Worm (Caenorhabditis elegans): ENCODE data around the gene ifas-3.

ifas-3 gene

DNA sequence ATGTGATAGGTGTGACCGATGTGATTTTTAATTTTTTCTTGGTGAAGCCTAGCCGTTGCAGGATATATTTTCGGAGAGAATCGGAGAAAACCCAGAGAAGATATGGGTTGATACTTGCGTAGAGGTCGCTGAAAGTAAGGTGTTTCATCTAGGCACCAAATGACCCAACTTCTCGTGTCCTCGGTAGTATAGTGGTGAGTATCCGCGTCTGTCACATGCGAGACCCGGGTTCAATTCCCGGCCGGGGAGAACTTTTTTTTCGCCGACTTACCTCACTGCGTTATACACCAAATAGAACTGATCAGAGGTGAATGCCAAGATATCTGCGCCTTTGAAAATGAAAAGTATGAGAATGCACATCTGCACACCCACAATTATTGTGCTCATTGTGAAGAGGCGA, 18.9 kb downstream of the ifas-3 start:
- peak; percentile 22 for TF ChIP-seq sptf-1 (tag; optimal IDR thresholded peaks at IDR 0.05)
- peak; percentile 4 for TF ChIP-seq lin-32 (GFP tag; optimal IDR thresholded peaks at IDR 0.05)
- no peak for TF ChIP-seq flh-1 (GFP tag; optimal IDR thresholded peaks at IDR 0.05)
- TF ChIP-seq pha-4 (tag; optimal IDR thresholded peaks at IDR 0.05), result no peak
- TF ChIP-seq nhr-12 (tag; optimal IDR thresholded peaks at IDR 0.05), result no peak
- TF ChIP-seq M03D4.4 (tag; optimal IDR thresholded peaks at IDR 0.05), result peak; percentile 35
- no peak for TF ChIP-seq elt-1 (tag; optimal IDR thresholded peaks at IDR 0.05; ENCODE audit: borderline replicate concordance, insufficient read depth)
- TF ChIP-seq nhr-237 (tag; optimal IDR thresholded peaks at IDR 0.05), result no peak
- TF ChIP-seq unc-39 (tag; optimal IDR thresholded peaks at IDR 0.05), result no peak
- TF ChIP-seq ceh-83 (GFP tag; optimal IDR thresholded peaks at IDR 0.05), result no peak
- TF ChIP-seq mab-5 (tag; optimal IDR thresholded peaks at IDR 0.05), result no peak
- TF ChIP-seq drap-1 (GFP tag; optimal IDR thresholded peaks at IDR 0.05), result peak; percentile 48

DNA sequence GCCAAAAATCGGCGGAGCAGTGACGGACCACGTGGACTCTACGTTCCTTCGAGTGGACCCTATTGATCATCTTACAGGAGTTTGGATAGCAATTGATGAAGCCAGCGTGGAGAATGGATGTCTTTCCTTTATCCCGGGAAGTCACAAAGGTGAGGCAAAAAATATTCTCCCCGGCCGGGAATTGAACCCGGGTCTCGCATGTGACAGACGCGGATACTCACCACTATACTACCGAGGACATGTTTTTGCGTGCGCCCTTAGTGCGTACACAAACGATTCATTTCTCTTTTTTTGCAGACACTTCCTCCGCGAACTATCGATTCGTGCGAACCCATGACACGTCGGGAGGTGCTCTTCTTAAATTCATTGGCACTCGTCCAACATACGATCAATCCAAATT, 19.5 kb downstream of the ifas-3 start:
- no peak for TF ChIP-seq mep-1 (tag; optimal IDR thresholded peaks at IDR 0.05)
- peak; percentile 57 for TF ChIP-seq sptf-1 (tag; optimal IDR thresholded peaks at IDR 0.05)

DNA sequence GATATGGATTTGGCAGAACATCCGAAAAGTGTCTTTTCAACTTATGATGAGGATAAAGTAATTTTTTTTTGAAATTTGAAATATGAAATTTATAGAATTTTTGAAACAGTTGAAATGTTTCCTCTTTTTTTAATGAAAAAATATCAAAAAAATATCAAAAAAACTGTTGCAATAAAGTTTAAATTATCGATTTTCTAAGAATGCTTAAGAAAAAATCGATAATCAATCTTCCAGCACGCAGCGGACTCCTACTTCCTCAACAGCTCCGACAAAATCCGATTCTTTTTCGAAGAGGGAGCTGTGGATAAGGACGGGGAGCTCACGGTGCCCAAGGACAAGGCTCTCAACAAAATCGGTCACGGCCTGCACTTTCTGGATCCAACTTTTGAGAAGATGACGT, 20.0 kb downstream of the ifas-3 start:
- TF ChIP-seq pha-4 (tag; optimal IDR thresholded peaks at IDR 0.05) (no peak), sptf-1 (tag; optimal IDR thresholded peaks at IDR 0.05) (no peak), zip-8 (tag; optimal IDR thresholded peaks at IDR 0.05) (no peak), elt-3 (tag; optimal IDR thresholded peaks at IDR 0.05) (no peak), ztf-11 (tag; optimal IDR thresholded peaks at IDR 0.05) (no peak), mls-2 (tag; optimal IDR thresholded peaks at IDR 0.05) (no peak), drap-1 (GFP tag; optimal IDR thresholded peaks at IDR 0.05) (no peak), snpc-4 (tag; optimal IDR thresholded peaks at IDR 0.05) (no peak)

DNA sequence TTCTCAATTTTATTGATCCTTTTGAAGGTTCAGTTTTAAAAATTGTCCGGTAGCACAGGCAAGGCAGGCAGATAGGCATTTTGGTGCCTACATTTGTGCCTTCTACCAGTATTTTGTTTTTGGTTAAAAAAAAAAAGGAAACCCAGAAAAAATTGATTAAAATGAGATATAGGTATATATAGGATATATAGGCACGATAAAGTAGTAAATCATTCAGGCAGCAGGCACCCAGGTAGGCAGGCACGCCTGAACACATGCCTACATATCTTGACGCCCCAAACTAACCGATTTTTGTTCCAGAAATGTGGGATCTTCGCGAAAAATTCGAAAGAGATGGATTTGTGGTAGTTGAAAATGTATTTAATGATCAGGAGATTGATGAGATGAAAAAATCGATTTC, 20.4 kb downstream of the ifas-3 start, which contains the start of gene Y105C5B.9:
Gene Y105C5B.9 (plus strand): TSS at position 301 of the 400 bp plus-strand sequence.
- TF ChIP-seq ztf-11 (tag; optimal IDR thresholded peaks at IDR 0.05) (no peak), elt-1 (tag; optimal IDR thresholded peaks at IDR 0.05; ENCODE audit: borderline replicate concordance, insufficient read depth) (no peak), lin-32 (GFP tag; optimal IDR thresholded peaks at IDR 0.05) (no peak), nhr-76 (tag; optimal IDR thresholded peaks at IDR 0.05) (no peak), nhr-28 (tag; optimal IDR thresholded peaks at IDR 0.05) (no peak), sptf-1 (tag; optimal IDR thresholded peaks at IDR 0.05) (no peak), ham-2 (GFP tag; optimal IDR thresholded peaks at IDR 0.05) (no peak), tbx-8 (GFP tag; optimal IDR thresholded peaks at IDR 0.05) (no peak), M03D4.4 (tag; optimal IDR thresholded peaks at IDR 0.05) (no peak), unc-120 (tag; optimal IDR thresholded peaks at IDR 0.05; ENCODE audit: poor library complexity, severe bottlenecking) (no peak), lsy-2 (tag; optimal IDR thresholded peaks at IDR 0.05) (no peak)

DNA sequence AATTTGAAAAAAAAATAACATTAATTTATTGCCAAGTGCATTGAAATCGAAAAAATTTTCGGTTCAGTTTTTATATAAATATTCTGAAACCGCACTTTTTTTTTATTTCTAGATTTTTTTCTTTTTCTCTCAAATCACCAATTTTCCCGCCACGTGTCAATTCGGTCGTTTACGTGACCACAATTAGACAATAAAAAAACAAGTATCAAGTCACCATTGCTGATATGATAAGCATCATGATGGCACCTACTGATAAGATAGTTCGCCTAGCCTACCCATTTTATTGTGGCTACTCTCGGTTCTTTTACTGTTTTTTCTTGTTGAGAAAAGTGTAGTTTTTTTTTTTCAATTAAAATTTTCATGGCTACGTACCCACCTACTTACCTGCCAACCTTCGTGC, 20.9 kb downstream of the ifas-3 start:
- TF ChIP-seq M03D4.4 (tag; optimal IDR thresholded peaks at IDR 0.05) (no peak), ceh-39 (tag; optimal IDR thresholded peaks at IDR 0.05) (no peak), ham-2 (GFP tag; optimal IDR thresholded peaks at IDR 0.05) (no peak), lin-32 (GFP tag; optimal IDR thresholded peaks at IDR 0.05) (no peak), elt-1 (tag; optimal IDR thresholded peaks at IDR 0.05; ENCODE audit: borderline replicate concordance, insufficient read depth) (no peak), nhr-28 (tag; optimal IDR thresholded peaks at IDR 0.05) (no peak), mls-2 (tag; optimal IDR thresholded peaks at IDR 0.05) (no peak), nhr-76 (tag; optimal IDR thresholded peaks at IDR 0.05) (no peak), sptf-1 (tag; optimal IDR thresholded peaks at IDR 0.05) (no peak), ces-1 (GFP tag; optimal IDR thresholded peaks at IDR 0.05) (no peak), flh-1 (GFP tag; optimal IDR thresholded peaks at IDR 0.05) (no peak), unc-120 (tag; optimal IDR thresholded peaks at IDR 0.05; ENCODE audit: poor library complexity, severe bottlenecking) (no peak), unc-62 (GFP tag; optimal IDR thresholded peaks at IDR 0.05) (no peak), cnd-1 (tag; optimal IDR thresholded peaks at IDR 0.05) (no peak), nhr-237 (tag; optimal IDR thresholded peaks at IDR 0.05) (no peak), nhr-12 (tag; optimal IDR thresholded peaks at IDR 0.05) (no peak), hlh-1 (tag; optimal IDR thresholded peaks at IDR 0.05) (no peak)

DNA sequence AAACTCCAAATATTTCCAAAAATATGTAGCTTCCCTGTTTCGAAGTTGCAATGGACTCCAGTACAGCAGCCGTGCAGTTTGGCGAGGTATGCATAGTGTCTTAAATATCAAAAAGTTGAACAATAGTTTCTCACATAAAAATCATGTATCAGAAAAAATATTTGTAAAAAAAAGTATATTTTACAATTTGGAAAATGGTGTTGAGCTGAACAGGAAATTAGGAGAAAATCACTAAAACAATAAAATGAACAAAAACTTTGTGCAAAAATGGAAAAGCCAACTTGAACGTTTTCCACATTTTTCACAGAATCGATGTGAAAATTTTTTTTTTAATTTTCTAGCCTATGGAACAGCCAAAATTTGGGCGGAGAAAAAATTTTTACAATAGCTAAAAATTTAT, 23.9 kb downstream of the ifas-3 start, which contains the start of gene Y105C5B.8:
Gene Y105C5B.8 (minus strand): TSS at position 101 of the 400 bp plus-strand sequence.
- no peak for TF ChIP-seq nhr-12 (tag; optimal IDR thresholded peaks at IDR 0.05)
- no peak for TF ChIP-seq nhr-28 (tag; optimal IDR thresholded peaks at IDR 0.05)

Measured in whole organism, mixed stage, embryonic.